Fruit fly (Drosophila melanogaster) whole organism, embryonic: ENCODE results near the gene CG31139.
A peak's percentile ranks its signal among the peaks of the same experiment; 100 is the strongest.

Experiments used
- Bgb ChIP-seq: fragments of 200-800 bp; sonication (Bioruptor generic); IDR thresholded peaks from 2 replicates; pipeline ENCODE4 v1.3.6; 2022; ENCODE audit warnings: missing biosample characterization, missing genetic modification characterization; ENCODE audit not compliant: partially characterized antibody
- CG17359 ChIP-seq: fragments of 200-800 bp; sonication (Bioruptor generic); optimal IDR thresholded peaks from 3 replicates; lab custom pipeline; 2018; ENCODE audit warnings: missing biosample characterization, mild to moderate bottlenecking, missing genetic modification characterization, moderate library complexity
- CG17912 ChIP-seq: fragments of 200-800 bp; sonication (Bioruptor generic); optimal IDR thresholded peaks from 2 replicates; lab custom pipeline; 2018; ENCODE audit warnings: missing biosample characterization, mild to moderate bottlenecking, missing genetic modification characterization
- CG18764 ChIP-seq: fragments of 200-800 bp; sonication (Bioruptor generic); optimal IDR thresholded peaks from 3 replicates; lab custom pipeline; 2016; ENCODE audit warnings: missing biosample characterization, missing genetic modification characterization
- CG2889 ChIP-seq: fragments of 200-800 bp; sonication (Bioruptor generic); IDR thresholded peaks from 3 replicates; pipeline ENCODE4 v1.3.6; 2022; ENCODE audit warnings: missing biosample characterization, missing genetic modification characterization
- CG31365 ChIP-seq: fragments of 200-800 bp; sonication (Bioruptor generic); optimal IDR thresholded peaks from 2 replicates; lab custom pipeline; 2018; ENCODE audit warnings: missing biosample characterization, mild to moderate bottlenecking, missing genetic modification characterization
- CG32772 ChIP-seq: fragments of 200-800 bp; sonication (Bioruptor generic); IDR thresholded peaks from 2 replicates; pipeline ENCODE4 v1.3.6; 2022; ENCODE audit warnings: missing biosample characterization, missing genetic modification characterization
- CG3407 ChIP-seq: fragments of 200-800 bp; sonication (Bioruptor generic); optimal IDR thresholded peaks from 2 replicates; lab custom pipeline; 2018; ENCODE audit warnings: missing biosample characterization, mild to moderate bottlenecking, missing genetic modification characterization
- CG34376 ChIP-seq: fragments of 200-800 bp; sonication (Bioruptor generic); optimal IDR thresholded peaks from 2 replicates; lab custom pipeline; 2018; ENCODE audit warnings: missing biosample characterization, mild to moderate bottlenecking, missing genetic modification characterization
- CG4404 ChIP-seq: fragments of 200-800 bp; sonication (Bioruptor generic); IDR thresholded peaks from 2 replicates; pipeline ENCODE4 v1.3.6; 2022; ENCODE audit warnings: missing biosample characterization, missing genetic modification characterization
- CG7928 ChIP-seq: fragments of 200-800 bp; sonication (Bioruptor generic); optimal IDR thresholded peaks from 2 replicates; lab custom pipeline; 2017; ENCODE audit warnings: missing biosample characterization, mild to moderate bottlenecking, missing genetic modification characterization
- CG8089 ChIP-seq: fragments of 200-800 bp; sonication (Bioruptor generic); optimal IDR thresholded peaks from 3 replicates; lab custom pipeline; 2016; ENCODE audit warnings: missing biosample characterization, missing genetic modification characterization
- CG8924 ChIP-seq: fragments of 200-800 bp; optimal IDR thresholded peaks from 3 replicates; lab custom pipeline; 2019; ENCODE audit warnings: missing biosample characterization, mild to moderate bottlenecking, missing genetic modification characterization, moderate library complexity
- CG9876 ChIP-seq: fragments of 200-800 bp; sonication (Bioruptor generic); optimal IDR thresholded peaks from 2 replicates; lab custom pipeline; 2016; ENCODE audit warnings: missing biosample characterization, missing genetic modification characterization
- Camta ChIP-seq: fragments of 200-800 bp; sonication (Bioruptor generic); optimal IDR thresholded peaks from 2 replicates; lab custom pipeline; 2016; ENCODE audit warnings: missing biosample characterization, missing genetic modification characterization
- Dbx ChIP-seq: fragments of 200-800 bp; sonication (Bioruptor generic); IDR thresholded peaks from 3 replicates; pipeline ENCODE4 v1.3.6; 2022; ENCODE audit warnings: missing biosample characterization, missing genetic modification characterization
- Dek ChIP-seq: fragments of 200-800 bp; sonication (Bioruptor generic); optimal IDR thresholded peaks from 3 replicates; lab custom pipeline; 2019; ENCODE audit warnings: missing biosample characterization, mild to moderate bottlenecking, missing genetic modification characterization, moderate library complexity
- Dip3 ChIP-seq: fragments of 200-800 bp; sonication (Bioruptor generic); optimal IDR thresholded peaks from 3 replicates; lab custom pipeline; 2016; ENCODE audit warnings: missing biosample characterization, missing genetic modification characterization
- Fer1 ChIP-seq: fragments of 200-800 bp; sonication (Bioruptor generic); optimal IDR thresholded peaks from 2 replicates; lab custom pipeline; 2017; ENCODE audit warnings: missing biosample characterization, mild to moderate bottlenecking, missing genetic modification characterization
- GATAe ChIP-seq: fragments of 200-800 bp; sonication (Bioruptor generic); conservative IDR thresholded peaks from 2 replicates; pipeline ENCODE4 v1.3.6; 2022; ENCODE audit warnings: missing biosample characterization, missing genetic modification characterization
- Kr ChIP-seq: fragments of 200-800 bp; sonication (Bioruptor generic); optimal IDR thresholded peaks from 2 replicates; lab custom pipeline; 2017; ENCODE audit warnings: missing biosample characterization, mild to moderate bottlenecking, missing genetic modification characterization
- Lpt ChIP-seq: fragments of >200 bp; optimal IDR thresholded peaks from 2 replicates; lab custom pipeline; 2018; ENCODE audit warnings: missing biosample characterization, missing genetic modification characterization
- MTF-1 ChIP-seq: fragments of 200-800 bp; sonication (Bioruptor generic); optimal IDR thresholded peaks from 2 replicates; lab custom pipeline; 2018; ENCODE audit warnings: missing biosample characterization, mild to moderate bottlenecking, missing genetic modification characterization, borderline replicate concordance
- Mes4 ChIP-seq: fragments of 200-800 bp; sonication (Bioruptor generic); optimal IDR thresholded peaks from 2 replicates; lab custom pipeline; 2016; ENCODE audit warnings: missing biosample characterization, missing genetic modification characterization
- Mrtf ChIP-seq: fragments of 200-800 bp; sonication (Bioruptor generic); IDR thresholded peaks from 3 replicates; pipeline ENCODE4 v1.3.6; 2022; ENCODE audit warnings: missing biosample characterization, missing genetic modification characterization
- Nf-YB ChIP-seq: fragments of 200-800 bp; sonication (Bioruptor generic); optimal IDR thresholded peaks from 3 replicates; lab custom pipeline; 2019; ENCODE audit warnings: missing biosample characterization, mild to moderate bottlenecking, missing genetic modification characterization, moderate library complexity
- Poxn ChIP-seq: fragments of 200-800 bp; sonication (Bioruptor generic); IDR thresholded peaks from 2 replicates; pipeline ENCODE4 v1.3.6; 2022; ENCODE audit warnings: missing biosample characterization, missing genetic modification characterization
- Sry-β ChIP-seq: fragments of 200-800 bp; sonication (Bioruptor generic); optimal IDR thresholded peaks from 2 replicates; lab custom pipeline; 2018; ENCODE audit warnings: missing biosample characterization, mild to moderate bottlenecking, missing genetic modification characterization, moderate library complexity
- Stat92E ChIP-seq, 3 experiments: fragments of >200 bp in 2 of 3; fragments of 200-800 bp in 1 of 3; sonication (Bioruptor generic) in 1 of 3; optimal IDR thresholded peaks; 2 replicates each; lab custom pipeline; 2017 to 2019; ENCODE audit warnings: missing biosample characterization in 3 of 3, missing genetic modification characterization in 3 of 3, mild to moderate bottlenecking in 1 of 3, moderate library complexity in 1 of 3
- Taf1 ChIP-seq: fragments of 200-800 bp; sonication (Bioruptor generic); IDR thresholded peaks from 2 replicates; pipeline ENCODE4 v1.3.6; 2022; ENCODE audit warnings: missing biosample characterization, missing genetic modification characterization
- Tbp ChIP-seq: fragments of >200 bp; optimal IDR thresholded peaks from 2 replicates; lab custom pipeline; 2018; ENCODE audit warnings: missing biosample characterization, missing genetic modification characterization
- al ChIP-seq: fragments of 200-800 bp; sonication (Bioruptor generic); IDR thresholded peaks from 2 replicates; pipeline ENCODE4 v1.3.6; 2022; ENCODE audit warnings: missing biosample characterization, missing genetic modification characterization
- ap ChIP-seq: fragments of 200-800 bp; sonication (Bioruptor generic); IDR thresholded peaks from 2 replicates; pipeline ENCODE4 v1.3.6; 2022; ENCODE audit warnings: missing biosample characterization, missing genetic modification characterization
- az2 ChIP-seq: fragments of 200-800 bp; sonication (Bioruptor generic); optimal IDR thresholded peaks from 3 replicates; lab custom pipeline; 2016; ENCODE audit warnings: missing biosample characterization, missing genetic modification characterization
- bab2 ChIP-seq: fragments of 200-800 bp; sonication (Bioruptor generic); optimal IDR thresholded peaks from 2 replicates; lab custom pipeline; 2016; ENCODE audit warnings: missing biosample characterization, missing genetic modification characterization
- bcd ChIP-seq: fragments of 200-800 bp; sonication (Bioruptor generic); optimal IDR thresholded peaks from 2 replicates; lab custom pipeline; 2017; ENCODE audit warnings: missing biosample characterization, mild to moderate bottlenecking, missing genetic modification characterization
- bsh ChIP-seq, 2 experiments: fragments of 200-800 bp; sonication (Bioruptor generic); optimal IDR thresholded peaks; 2 replicates each; lab custom pipeline; 2017 to 2018; ENCODE audit warnings: mild to moderate bottlenecking in 2 of 2, missing biosample characterization in 2 of 2, missing genetic modification characterization in 2 of 2, moderate library complexity in 1 of 2
- cad ChIP-seq: fragments of >200 bp; optimal IDR thresholded peaks from 2 replicates; lab custom pipeline; 2017; ENCODE audit warnings: missing biosample characterization, missing genetic modification characterization
- hbn ChIP-seq: fragments of 200-800 bp; sonication (Bioruptor generic); IDR thresholded peaks from 2 replicates; pipeline ENCODE4 v1.3.6; 2022; ENCODE audit warnings: missing biosample characterization, missing genetic modification characterization; ENCODE audit not compliant: partially characterized antibody
- jumu ChIP-seq: fragments of 200-800 bp; sonication (Bioruptor generic); optimal IDR thresholded peaks from 3 replicates; lab custom pipeline; 2016; ENCODE audit warnings: missing biosample characterization, missing genetic modification characterization
- knrl ChIP-seq: fragments of 200-800 bp; sonication (Bioruptor generic); IDR thresholded peaks from 3 replicates; pipeline ENCODE4 v1.3.6; 2022; ENCODE audit warnings: missing biosample characterization, missing genetic modification characterization; ENCODE audit not compliant: partially characterized antibody
- lilli ChIP-seq: fragments of 200-800 bp; sonication (Bioruptor generic); optimal IDR thresholded peaks from 3 replicates; lab custom pipeline; 2016; ENCODE audit warnings: missing biosample characterization, missing genetic modification characterization
- pan ChIP-seq, 4 experiments: fragments of >200 bp in 3 of 4; fragments of 200-800 bp in 1 of 4; sonication (Bioruptor generic) in 1 of 4; optimal IDR thresholded peaks in 3 of 4; IDR thresholded peaks in 1 of 4; 2 replicates each; pipeline versions ENCODE4 v1.3.6 to Lab custom; 2017 to 2022; ENCODE audit warnings: missing biosample characterization in 2 of 4, missing genetic modification characterization in 2 of 4, mixed read lengths in 1 of 4
- phol ChIP-seq: fragments of 200-800 bp; sonication (Bioruptor generic); optimal IDR thresholded peaks from 3 replicates; lab custom pipeline; 2018; ENCODE audit warnings: missing biosample characterization, mild to moderate bottlenecking, missing genetic modification characterization, moderate library complexity
- prd ChIP-seq, 3 experiments: fragments of >200 bp in 2 of 3; fragments of 200-800 bp in 1 of 3; sonication (Bioruptor generic) in 1 of 3; optimal IDR thresholded peaks in 2 of 3; IDR thresholded peaks in 1 of 3; 2 replicates in 2 of 3; 3 replicates in 1 of 3; pipeline versions ENCODE4 v1.3.6 to Lab custom; 2017 to 2022; ENCODE audit warnings: missing biosample characterization in 1 of 3, missing genetic modification characterization in 1 of 3
- repo ChIP-seq: fragments of 200-800 bp; sonication (Bioruptor generic); optimal IDR thresholded peaks from 2 replicates; lab custom pipeline; 2016; ENCODE audit warnings: missing biosample characterization, missing genetic modification characterization
- tin ChIP-seq: fragments of 200-800 bp; sonication (Bioruptor generic); optimal IDR thresholded peaks from 3 replicates; lab custom pipeline; 2016; ENCODE audit warnings: missing biosample characterization, missing genetic modification characterization
- tx ChIP-seq: fragments of 200-800 bp; sonication (Bioruptor generic); optimal IDR thresholded peaks from 2 replicates; lab custom pipeline; 2016; ENCODE audit warnings: missing biosample characterization, missing genetic modification characterization
- zen ChIP-seq: fragments of 200-800 bp; sonication (Bioruptor generic); optimal IDR thresholded peaks from 3 replicates; lab custom pipeline; 2018; ENCODE audit warnings: missing biosample characterization, mild to moderate bottlenecking, missing genetic modification characterization, moderate library complexity

The CG31139 gene

DNA sequence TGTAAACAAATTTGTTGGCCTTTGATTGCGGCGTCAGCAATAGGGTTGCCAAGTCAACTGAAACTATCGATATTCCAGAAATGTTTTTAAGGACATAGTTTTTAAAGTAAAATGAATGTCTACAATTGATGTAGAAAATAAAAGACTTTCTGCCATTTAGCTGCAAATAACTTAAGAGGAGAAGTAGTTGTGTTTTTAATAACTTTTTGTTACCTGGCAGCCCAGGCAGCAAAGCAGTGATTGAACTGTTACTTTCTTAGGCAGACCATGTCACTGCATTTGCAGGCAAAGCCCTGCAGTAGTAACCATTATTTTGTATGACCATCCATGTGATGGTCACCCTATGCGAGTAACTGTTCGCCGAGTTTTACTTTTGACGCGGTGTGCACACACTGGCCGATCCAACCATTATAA is 1.7 kb upstream of the CG31139 start, which contains the start of the genes rumi, CG7029 and Usp12-46 (continued):
- TF ChIP-seq Lpt (GFP tag; lab: Kevin White, UChicago) (no peak), al (GFP tag; lab: Robert Waterston, UW) (peak; percentile 75), cad (no peak), GATAe (GFP tag; lab: Robert Waterston, UW) (peak; percentile 28; the same call in 1 of the 2 replicates), ap (GFP tag; lab: Robert Waterston, UW) (peak; percentile 67), Stat92E (GFP tag; optimal IDR thresholded peaks at IDR 0.05; lab: Kevin White, UChicago) (peak in 1 of 3 experiments; percentile 18), Mrtf (GFP tag; lab: Robert Waterston, UW) (peak; percentile 69), Dek (tag; lab: Kevin White, UChicago) (peak; percentile 82), jumu (GFP tag; lab: Kevin White, UChicago) (peak; percentile 94), CG17912 (GFP tag; lab: Kevin White, UChicago) (peak; percentile 68), CG32772 (GFP tag; lab: Robert Waterston, UW) (peak; percentile 83), Nf-YB (GFP tag; lab: Kevin White, UChicago) (peak; percentile 57), Camta (peak; percentile 90), zen (tag; lab: Kevin White, UChicago) (peak; percentile 89), phol (tag; lab: Kevin White, UChicago) (peak; percentile 90), tx (peak; percentile 85), CG31365 (tag; lab: Kevin White, UChicago) (peak; percentile 2), prd (optimal IDR thresholded peaks at IDR 0.05; lab: Kevin White, UChicago) (no peak), prd (GFP tag; IDR thresholded peaks at IDR 0.05; lab: Robert Waterston, UW) (peak; percentile 90), Taf1 (GFP tag; lab: Robert Waterston, UW) (peak; percentile 53; the same call in 1 of the 2 replicates), repo (peak; percentile 88), CG17359 (peak; percentile 84), knrl (GFP tag; lab: Robert Waterston, UW) (peak; percentile 78), MTF-1 (GFP tag; lab: Kevin White, UChicago) (peak; percentile 46), Poxn (GFP tag; lab: Robert Waterston, UW) (peak; percentile 61; the same call in 1 of the 2 replicates), Mes4 (GFP tag; lab: Kevin White, UChicago) (peak; percentile 78), Bgb (peak; percentile 72), hbn (peak; percentile 75), Kr (GFP tag; lab: Kevin White, UChicago) (no peak), pan (optimal IDR thresholded peaks at IDR 0.05; lab: Kevin White, UChicago) (no peak), pan (GFP tag; optimal IDR thresholded peaks at IDR 0.05 in 1 of 2, IDR thresholded peaks at IDR 0.05 in 1 of 2) (peak in 1 of 2 experiments; percentile 88), CG8924 (tag; lab: Kevin White, UChicago) (peak; percentile 87), tin (GFP tag; lab: Kevin White, UChicago) (peak; percentile 87), Dbx (peak; percentile 87), lilli (peak; percentile 95), Dip3 (GFP tag; lab: Kevin White, UChicago) (peak; percentile 92), CG18764 (GFP tag; lab: Kevin White, UChicago) (peak; percentile 68), CG3407 (peak; percentile 72), Fer1 (GFP tag; lab: Kevin White, UChicago) (peak; percentile 75), CG4404 (GFP tag; lab: Robert Waterston, UW) (peak; percentile 72), bcd (GFP tag; lab: Kevin White, UChicago) (peak; percentile 76), bsh (GFP tag; optimal IDR thresholded peaks at IDR 0.05; lab: Kevin White, UChicago) (peak in 1 of 2 experiments; percentile 88), az2 (GFP tag; lab: Kevin White, UChicago) (peak; percentile 89), Sry-β (GFP tag; lab: Kevin White, UChicago) (peak; percentile 21), bab2 (GFP tag; lab: Kevin White, UChicago) (peak; percentile 88), CG2889 (GFP tag; lab: Robert Waterston, UW) (peak; percentile 79), CG7928 (peak; percentile 58), CG34376 (peak; percentile 58), CG9876 (GFP tag; lab: Kevin White, UChicago) (peak; percentile 84), CG8089 (GFP tag; lab: Kevin White, UChicago) (peak; percentile 87), Tbp (GFP tag; lab: Kevin White, UChicago) (no peak)
